Worm (Caenorhabditis elegans) whole organism, early embryonic: Measurements from ENCODE around the gene F26F12.4.

ENCODE experiments used
- B0310.2 ChIP-seq: sonication (generic microtip); optimal IDR thresholded peaks from 2 replicates; lab custom pipeline; 2016; ENCODE audit warnings: mild to moderate bottlenecking, missing genetic modification characterization, missing compliant biosample characterization
- F13C5.2 ChIP-seq: sonication (generic microtip); optimal IDR thresholded peaks from 2 replicates; lab custom pipeline; 2017; ENCODE audit warnings: mild to moderate bottlenecking, missing genetic modification characterization, inconsistent platforms, missing compliant biosample characterization
- aly-1 ChIP-seq: sonication (generic microtip); optimal IDR thresholded peaks from 2 replicates; lab custom pipeline; 2016; ENCODE audit warnings: missing genetic modification characterization, missing compliant biosample characterization
- ama-1 ChIP-seq: fragments of 150-350 bp; optimal IDR thresholded peaks from 2 replicates; lab custom pipeline; 2014
- ceh-13 ChIP-seq: fragments of 200-800 bp; sonication (Bioruptor generic); optimal IDR thresholded peaks from 2 replicates; lab custom pipeline; 2018; ENCODE audit warnings: mild to moderate bottlenecking, missing genetic modification characterization, missing compliant biosample characterization
- ceh-36 ChIP-seq: sonication (generic microtip); optimal IDR thresholded peaks from 2 replicates; lab custom pipeline; 2016; ENCODE audit warnings: missing genetic modification characterization, inconsistent platforms, missing compliant biosample characterization
- ets-7 ChIP-seq: sonication (generic microtip); optimal IDR thresholded peaks from 2 replicates; lab custom pipeline; 2016; ENCODE audit warnings: missing genotype, missing genetic modification characterization, missing compliant biosample characterization
- flt-1 ChIP-seq: fragments of 200-800 bp; sonication (Bioruptor generic); IDR thresholded peaks from 2 replicates; pipeline ENCODE4 v1.3.6; 2022; ENCODE audit warnings: missing genetic modification characterization, missing compliant biosample characterization
- hmbx-1 ChIP-seq: sonication (generic microtip); optimal IDR thresholded peaks from 2 replicates; lab custom pipeline; 2016; ENCODE audit warnings: mild to moderate bottlenecking, missing genetic modification characterization, missing compliant biosample characterization
- hmg-4 ChIP-seq: fragments of 200-800 bp; sonication (Bioruptor generic); optimal IDR thresholded peaks from 2 replicates; lab custom pipeline; 2018; ENCODE audit warnings: mild to moderate bottlenecking, missing genetic modification characterization, missing compliant biosample characterization
- hnd-1 ChIP-seq: sonication (generic microtip); optimal IDR thresholded peaks from 2 replicates; lab custom pipeline; 2016; ENCODE audit warnings: missing genetic modification characterization, missing compliant biosample characterization
- pes-1 ChIP-seq: fragments of 200-800 bp; sonication (Bioruptor generic); IDR thresholded peaks from 2 replicates; pipeline ENCODE4 v1.3.6; 2022; ENCODE audit warnings: missing genetic modification reagents, missing genetic modification characterization, missing compliant biosample characterization
- scrt-1 ChIP-seq: fragments of 200-800 bp; sonication (Bioruptor generic); IDR thresholded peaks from 2 replicates; pipeline ENCODE4 v1.3.6; 2022; ENCODE audit warnings: missing genetic modification characterization, missing compliant biosample characterization
- sea-1 ChIP-seq: fragments of 200-800 bp; sonication (Bioruptor generic); conservative IDR thresholded peaks from 2 replicates; pipeline ENCODE4 v1.3.6; 2022; ENCODE audit warnings: missing genetic modification characterization, missing compliant biosample characterization
- tbx-11 ChIP-seq: fragments of 200-800 bp; sonication (Bioruptor generic); IDR thresholded peaks from 2 replicates; pipeline ENCODE4 v1.3.6; 2022; ENCODE audit warnings: missing genetic modification characterization, missing compliant biosample characterization
- tbx-37 ChIP-seq: fragments of 200-800 bp; sonication (Bioruptor generic); conservative IDR thresholded peaks from 2 replicates; pipeline ENCODE4 v1.3.6; 2022; ENCODE audit warnings: missing genetic modification reagents, missing genetic modification characterization, missing compliant biosample characterization
- tra-4 ChIP-seq: sonication (generic microtip); optimal IDR thresholded peaks from 2 replicates; lab custom pipeline; 2017; ENCODE audit warnings: missing genetic modification characterization, missing compliant biosample characterization

Gene F26F12.4

DNA sequence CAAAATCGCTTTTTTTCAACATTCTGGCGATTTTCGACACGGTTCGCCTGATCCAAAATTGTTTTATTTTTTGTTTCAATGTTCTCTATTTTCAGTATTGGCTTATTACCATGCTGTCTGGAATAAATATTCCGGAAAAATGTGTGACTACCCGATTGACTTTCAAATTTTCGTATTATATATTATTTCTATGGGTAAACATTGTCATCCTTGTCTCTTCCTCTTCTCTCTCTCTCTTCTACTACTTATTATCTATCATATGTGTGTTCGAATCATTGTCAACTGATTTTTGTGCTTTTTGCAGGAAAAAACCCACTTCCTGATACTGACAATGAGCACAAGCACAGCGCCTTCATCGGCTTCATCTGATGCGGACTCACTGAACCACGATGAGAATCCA, 23.9 kb upstream of the F26F12.4 start, which contains the start of gene C04E6.7:
Gene C04E6.7 (plus strand): TSS at position 301 of the 400 bp plus-strand sequence.
- TF ChIP-seq ceh-13 (GFP tag; lab: Kevin White, UChicago): no peak
- no peak for TF ChIP-seq B0310.2 (tag; lab: Kevin White, UChicago)
- no peak for TF ChIP-seq flt-1 (GFP tag; lab: Robert Waterston, UW)
- TF ChIP-seq aly-1: no peak
- no peak for TF ChIP-seq ceh-36 (tag; lab: Kevin White, UChicago)
- no peak for TF ChIP-seq hmbx-1 (tag; lab: Kevin White, UChicago)
- no peak for TF ChIP-seq pes-1
- no peak for TF ChIP-seq hnd-1 (tag; lab: Kevin White, UChicago)
- no peak for TF ChIP-seq hmg-4 (GFP tag; lab: Kevin White, UChicago)
- no peak for TF ChIP-seq ama-1 (lab: Kevin White, UChicago)
- no peak for TF ChIP-seq tbx-37 (GFP tag; lab: Robert Waterston, UW)
- no peak for TF ChIP-seq tra-4 (tag; lab: Kevin White, UChicago)

ce11 chrV:5891204-5891603, 22.1 kb upstream of the F26F12.4 start:
- TF ChIP-seq ceh-36 (tag; lab: Kevin White, UChicago) (no peak), hmg-4 (GFP tag; lab: Kevin White, UChicago) (no peak), flt-1 (GFP tag; lab: Robert Waterston, UW) (no peak), tbx-11 (GFP tag; lab: Robert Waterston, UW) (no peak), hnd-1 (tag; lab: Kevin White, UChicago) (no peak), sea-1 (no peak), ceh-13 (GFP tag; lab: Kevin White, UChicago) (no peak), tbx-37 (GFP tag; lab: Robert Waterston, UW) (no peak), ets-7 (no peak), B0310.2 (tag; lab: Kevin White, UChicago) (no peak), scrt-1 (GFP tag; lab: Robert Waterston, UW) (no peak), tra-4 (tag; lab: Kevin White, UChicago) (no peak), F13C5.2 (tag; lab: Kevin White, UChicago) (no peak), hmbx-1 (tag; lab: Kevin White, UChicago) (no peak), ama-1 (lab: Kevin White, UChicago) (no peak), pes-1 (no peak), aly-1 (no peak)

- no peak for TF ChIP-seq pes-1
- no peak for TF ChIP-seq ceh-36 (tag; lab: Kevin White, UChicago)
- no peak for TF ChIP-seq hmg-4 (GFP tag; lab: Kevin White, UChicago)
- TF ChIP-seq tra-4 (tag; lab: Kevin White, UChicago): no peak
- no peak for TF ChIP-seq hnd-1 (tag; lab: Kevin White, UChicago)
- TF ChIP-seq flt-1 (GFP tag; lab: Robert Waterston, UW): no peak
- TF ChIP-seq tbx-37 (GFP tag; lab: Robert Waterston, UW): no peak
- no peak for TF ChIP-seq hmbx-1 (tag; lab: Kevin White, UChicago)
- TF ChIP-seq ceh-13 (GFP tag; lab: Kevin White, UChicago): no peak
- TF ChIP-seq B0310.2 (tag; lab: Kevin White, UChicago): no peak
- no peak for TF ChIP-seq F13C5.2 (tag; lab: Kevin White, UChicago)
- TF ChIP-seq tbx-11 (GFP tag; lab: Robert Waterston, UW): no peak
- TF ChIP-seq ama-1 (lab: Kevin White, UChicago): no peak
- no peak for TF ChIP-seq ets-7
- no peak for TF ChIP-seq scrt-1 (GFP tag; lab: Robert Waterston, UW)
- TF ChIP-seq aly-1: no peak
- no peak for TF ChIP-seq sea-1
These were observed 19.7 kb upstream of the F26F12.4 start for ce11 chrV:5888820-5889219.

- TF ChIP-seq sea-1 (no peak), ama-1 (lab: Kevin White, UChicago) (no peak), hmg-4 (GFP tag; lab: Kevin White, UChicago) (no peak), aly-1 (no peak), hmbx-1 (tag; lab: Kevin White, UChicago) (no peak), F13C5.2 (tag; lab: Kevin White, UChicago) (no peak), tra-4 (tag; lab: Kevin White, UChicago) (no peak), pes-1 (no peak), tbx-11 (GFP tag; lab: Robert Waterston, UW) (no peak), ceh-36 (tag; lab: Kevin White, UChicago) (no peak), hnd-1 (tag; lab: Kevin White, UChicago) (no peak), B0310.2 (tag; lab: Kevin White, UChicago) (no peak), ets-7 (no peak), ceh-13 (GFP tag; lab: Kevin White, UChicago) (no peak), flt-1 (GFP tag; lab: Robert Waterston, UW) (no peak), scrt-1 (GFP tag; lab: Robert Waterston, UW) (no peak), tbx-37 (GFP tag; lab: Robert Waterston, UW) (no peak)
These were observed 14.6 kb upstream of the F26F12.4 start, which contains the start of gene C04E6.8 for ce11 chrV:5883735-5884134. Gene C04E6.8 (minus strand): TSS chrV:5883835.

- TF ChIP-seq hnd-1 (tag; lab: Kevin White, UChicago): no peak
- TF ChIP-seq ceh-13 (GFP tag; lab: Kevin White, UChicago): no peak
- TF ChIP-seq hmg-4 (GFP tag; lab: Kevin White, UChicago): no peak
- no peak for TF ChIP-seq hmbx-1 (tag; lab: Kevin White, UChicago)
- TF ChIP-seq flt-1 (GFP tag; lab: Robert Waterston, UW): no peak
- TF ChIP-seq aly-1: no peak
These were observed 13.3 kb upstream of the F26F12.4 start for ce11 chrV:5882429-5882828.

ce11 chrV:5880064-5880463, 10.9 kb upstream of the F26F12.4 start, which contains the start of gene C02G6.3:
Gene C02G6.3 (plus strand): TSS chrV:5880364.
- TF ChIP-seq scrt-1 (GFP tag; lab: Robert Waterston, UW) (no peak), ama-1 (lab: Kevin White, UChicago) (no peak), tbx-11 (GFP tag; lab: Robert Waterston, UW) (no peak), ets-7 (no peak), B0310.2 (tag; lab: Kevin White, UChicago) (no peak), hmbx-1 (tag; lab: Kevin White, UChicago) (no peak), hmg-4 (GFP tag; lab: Kevin White, UChicago) (no peak), ceh-13 (GFP tag; lab: Kevin White, UChicago) (no peak), tbx-37 (GFP tag; lab: Robert Waterston, UW) (no peak), sea-1 (no peak), hnd-1 (tag; lab: Kevin White, UChicago) (no peak)
